Fruit fly (Drosophila melanogaster) whole organism: Measurements from ENCODE around the gene CHOp24.
A peak's percentile ranks its signal among the peaks of the same experiment; 100 is the strongest.

Experiments used
- CG8478 ChIP-seq: fragments of >200 bp; optimal IDR thresholded peaks from 2 replicates; lab custom pipeline; 2018; ENCODE audit warnings: inconsistent platforms
- Dll ChIP-seq: fragments of >200 bp; optimal IDR thresholded peaks from 2 replicates; lab custom pipeline; 2017
- EcR ChIP-seq, 2 experiments: fragments of >200 bp; optimal IDR thresholded peaks; 2 replicates each; lab custom pipeline; 2017; ENCODE audit warnings: missing biosample characterization in 2 of 2, missing genetic modification characterization in 2 of 2, missing genetic modification reagents in 2 of 2
- pan ChIP-seq: fragments of >200 bp; optimal IDR thresholded peaks from 2 replicates; lab custom pipeline; 2017
- psq ChIP-seq: fragments of >200 bp; optimal IDR thresholded peaks from 2 replicates; lab custom pipeline; 2017
- usp ChIP-seq: fragments of >200 bp; optimal IDR thresholded peaks from 2 replicates; lab custom pipeline; 2017; ENCODE audit warnings: missing biosample characterization, missing genetic modification characterization, mixed read lengths

CHOp24 gene

DNA sequence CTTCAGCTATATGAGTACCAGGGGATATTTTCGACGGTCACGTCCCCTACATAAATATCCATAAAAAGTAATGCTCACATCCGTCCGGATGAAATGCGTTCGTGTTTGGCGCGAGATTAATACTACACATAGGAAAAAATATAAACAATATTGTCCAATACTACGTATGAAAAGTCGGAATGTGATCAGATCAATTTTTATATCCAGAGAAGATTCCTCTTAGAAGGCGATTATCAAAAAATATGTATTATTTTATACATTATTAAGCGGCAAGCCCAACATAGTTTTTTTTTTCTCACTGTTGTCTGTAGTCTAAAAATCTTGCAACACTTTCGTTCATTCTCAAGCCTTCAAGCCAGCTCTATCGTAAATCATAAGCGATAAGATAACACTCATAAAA, 33.3 kb downstream of the CHOp24 start:
- TF ChIP-seq EcR (GFP tag; optimal IDR thresholded peaks at IDR 0.05; lab: Kevin White, UChicago) (no peak), Dll (lab: Kevin White, UChicago) (no peak), usp (GFP tag; lab: Kevin White, UChicago) (no peak), pan (lab: Kevin White, UChicago) (no peak), CG8478 (lab: Kevin White, UChicago) (no peak), psq (lab: Kevin White, UChicago) (no peak)

DNA sequence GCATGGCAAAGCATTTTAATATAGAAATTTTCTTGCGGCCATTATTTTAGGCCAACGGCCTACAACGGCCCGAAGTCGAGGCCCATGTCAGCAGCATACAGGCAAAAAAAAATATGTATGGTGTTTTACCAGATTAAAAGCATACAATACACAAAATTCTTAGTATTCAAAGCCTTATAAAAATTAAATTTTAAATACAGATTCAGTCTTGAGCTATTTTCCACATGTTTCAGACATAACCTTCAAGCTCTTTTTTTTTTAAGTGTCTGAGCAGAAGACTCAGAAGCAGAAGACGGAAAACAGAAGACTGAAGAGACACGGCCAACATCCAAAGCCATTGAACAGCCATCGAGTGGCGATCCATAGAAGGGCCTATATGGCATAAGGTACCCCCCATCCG, 41.1 kb downstream of the CHOp24 start:
- TF ChIP-seq Dll (lab: Kevin White, UChicago) (no peak), EcR (GFP tag; optimal IDR thresholded peaks at IDR 0.05; lab: Kevin White, UChicago) (no peak)

DNA sequence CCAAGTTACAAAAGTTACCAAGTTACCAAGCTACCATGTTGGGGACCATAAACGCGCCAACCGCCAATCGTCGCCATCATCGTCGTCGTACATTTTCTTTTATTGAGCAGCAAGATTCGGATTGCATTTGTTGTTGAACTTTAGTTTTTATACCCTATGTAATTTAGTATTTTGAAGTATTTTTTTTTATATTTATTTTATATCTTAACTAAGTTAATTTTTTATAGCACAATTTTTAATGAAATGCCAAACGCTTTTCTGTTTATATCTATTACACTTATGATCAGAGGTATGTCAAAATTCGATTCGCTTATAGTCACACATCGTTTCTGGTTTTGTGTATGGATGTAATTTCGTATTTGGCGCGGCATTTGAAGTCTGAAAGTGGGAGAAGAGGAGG, 41.7 kb downstream of the CHOp24 start:
- TF ChIP-seq pan (lab: Kevin White, UChicago) (no peak), Dll (lab: Kevin White, UChicago) (no peak), EcR (GFP tag; optimal IDR thresholded peaks at IDR 0.05; lab: Kevin White, UChicago) (no peak), psq (lab: Kevin White, UChicago) (no peak), usp (GFP tag; lab: Kevin White, UChicago) (no peak), CG8478 (lab: Kevin White, UChicago) (no peak)

DNA sequence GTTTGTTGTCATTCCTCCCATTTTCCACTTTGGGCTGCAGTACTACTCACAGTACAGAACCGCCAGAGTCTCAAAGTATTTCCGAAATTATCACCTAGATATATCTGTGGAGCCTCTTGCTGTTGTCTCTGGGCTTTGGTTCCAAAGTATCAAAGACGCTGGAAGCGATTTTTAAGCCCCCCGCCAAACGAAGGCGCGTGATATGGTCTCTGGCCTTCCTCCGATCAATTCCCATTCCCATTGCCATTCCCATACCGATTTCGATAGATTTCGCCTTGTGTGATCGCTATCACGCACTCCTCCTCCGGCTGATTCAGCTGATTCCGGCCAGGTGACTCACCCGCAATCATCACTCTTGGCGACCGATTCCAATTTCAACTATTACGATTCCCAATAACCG, 46.9 kb downstream of the CHOp24 start:
- no peak for TF ChIP-seq pan (lab: Kevin White, UChicago)

DNA sequence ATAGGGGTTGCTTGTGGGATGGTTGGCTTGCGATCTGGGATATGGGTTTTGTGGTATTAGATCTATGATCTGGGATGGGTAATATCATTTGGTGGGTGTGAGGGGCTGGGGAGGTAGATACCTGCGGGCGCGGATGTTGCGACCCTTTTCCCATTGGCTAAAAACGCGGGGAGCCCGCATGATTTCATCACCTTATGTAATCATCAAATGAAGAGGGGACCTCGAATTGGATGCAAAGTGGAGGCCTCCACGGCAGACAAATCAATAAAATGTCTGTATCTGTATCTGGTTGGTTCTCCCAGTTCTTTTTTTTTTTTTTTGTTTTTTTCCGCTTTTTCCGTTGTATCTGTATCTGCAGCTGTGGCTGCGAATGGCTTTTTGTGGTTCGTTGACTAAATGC, 48.3 kb downstream of the CHOp24 start:
- no peak for TF ChIP-seq EcR (GFP tag; optimal IDR thresholded peaks at IDR 0.05; lab: Kevin White, UChicago)

DNA sequence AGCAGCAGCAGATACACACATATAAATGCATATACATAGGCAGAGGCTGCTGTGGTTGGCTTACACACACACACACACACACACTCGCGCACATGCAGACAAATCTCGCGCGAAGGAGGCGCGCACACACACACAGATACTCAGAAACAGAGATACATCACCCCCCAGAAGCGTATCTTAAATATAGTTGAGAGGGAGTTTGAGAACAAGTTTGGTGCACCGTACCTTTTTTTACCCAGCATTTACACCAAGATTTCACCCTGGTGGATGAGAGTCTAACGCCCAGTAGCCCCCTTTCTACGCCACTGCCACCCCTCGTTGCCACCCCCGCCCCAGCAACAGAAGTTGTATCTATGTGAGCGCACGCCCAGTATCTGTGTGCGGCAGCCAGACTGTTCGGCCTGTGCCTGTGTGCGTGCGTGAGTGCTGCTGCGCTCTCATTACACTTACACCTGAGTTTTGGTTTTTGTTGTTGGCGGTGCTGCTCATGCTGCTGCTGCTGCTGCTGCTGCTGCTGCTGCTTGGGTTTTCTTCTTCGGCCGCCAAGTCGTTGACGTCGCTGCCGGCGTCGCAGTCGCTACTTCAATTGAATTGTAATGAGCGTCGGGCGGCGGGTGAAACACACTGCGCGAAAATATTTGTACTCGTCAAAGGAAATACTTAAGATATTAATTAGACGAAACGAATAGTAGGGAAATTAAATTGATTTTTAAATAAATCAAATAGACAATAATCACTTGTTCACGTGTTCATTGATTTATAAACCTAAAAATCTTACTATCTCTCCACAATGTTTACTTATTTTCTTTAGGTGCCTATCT, 49.5 kb downstream of the CHOp24 start:
- TF ChIP-seq pan (lab: Kevin White, UChicago) (no peak), CG8478 (lab: Kevin White, UChicago) (peak; percentile 35)

DNA sequence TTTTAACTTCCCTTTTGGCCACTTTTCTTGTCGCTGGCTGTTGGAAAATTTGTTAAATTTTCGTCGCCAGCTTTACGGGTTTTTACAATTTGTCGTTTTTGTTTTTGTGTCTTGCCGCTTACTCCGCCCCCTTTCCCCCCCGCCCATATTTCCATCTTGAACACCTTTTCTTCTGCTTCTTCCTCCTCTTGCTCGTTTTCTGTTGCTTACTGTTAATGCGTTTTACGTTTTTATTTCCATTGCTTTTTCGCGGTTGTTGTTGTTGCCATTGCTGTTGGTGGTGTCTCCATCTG, 50.0 kb downstream of the CHOp24 start:
- no peak for TF ChIP-seq pan (lab: Kevin White, UChicago)
- no peak for TF ChIP-seq psq (lab: Kevin White, UChicago)
- no peak for TF ChIP-seq Dll (lab: Kevin White, UChicago)
- no peak for TF ChIP-seq EcR (GFP tag; optimal IDR thresholded peaks at IDR 0.05; lab: Kevin White, UChicago)
- no peak for TF ChIP-seq CG8478 (lab: Kevin White, UChicago)
- no peak for TF ChIP-seq usp (GFP tag; lab: Kevin White, UChicago)
